Fruit fly (Drosophila melanogaster): ENCODE data around the gene mRpL4.

- TF ChIP-seq CG6792 (GFP tag; optimal IDR thresholded peaks at IDR 0.05) (no peak), CG9139 (GFP tag; optimal IDR thresholded peaks at IDR 0.05) (no peak), CG11294 (GFP tag; IDR thresholded peaks at IDR 0.05) (no peak), fd59A (GFP tag; optimal IDR thresholded peaks at IDR 0.05) (no peak), CG32006 (GFP tag; optimal IDR thresholded peaks at IDR 0.05) (no peak), Hr39 (GFP tag; optimal IDR thresholded peaks at IDR 0.05) (no peak), CG16779 (tag; optimal IDR thresholded peaks at IDR 0.05) (no peak)
These were observed 23.1 kb upstream of the mRpL4 start for dm6 chr2L:16351805-16352584.
